Worm (Caenorhabditis elegans): ENCODE results near the gene B0563.10.

The B0563.10 gene

DNA sequence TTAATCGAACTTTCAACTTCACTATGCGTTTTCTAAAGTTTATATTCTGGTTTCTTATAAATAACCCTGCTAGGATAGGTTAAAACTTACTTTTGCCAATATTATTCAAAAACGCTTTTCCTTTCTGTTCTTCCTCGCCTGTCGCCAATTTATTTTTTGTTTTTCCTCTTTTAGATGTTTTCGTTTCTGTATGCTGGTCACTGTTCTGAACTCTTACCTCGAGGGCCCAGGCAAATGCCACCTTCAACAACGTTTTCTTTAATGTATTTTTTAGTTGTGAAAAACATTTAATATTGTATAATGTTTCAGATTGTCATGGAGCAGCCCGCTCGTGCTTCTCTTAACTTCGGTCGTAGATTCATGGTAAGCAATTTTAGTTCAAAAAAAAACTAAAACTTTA lies 15.1 kb upstream of the B0563.10 start, which contains the start of gene Y81B9A.3:
Y81B9A.3 (plus strand) TSS at position 301 of the 400 bp plus-strand sequence.
- TF ChIP-seq pha-4 (tag; optimal IDR thresholded peaks at IDR 0.05) (no peak), atf-7 (tag; optimal IDR thresholded peaks at IDR 0.05) (no peak), bed-1 (GFP tag; IDR thresholded peaks at IDR 0.05) (no peak), hlh-12 (tag; optimal IDR thresholded peaks at IDR 0.05) (no peak), Y53F4B.3 (GFP tag; IDR thresholded peaks at IDR 0.05) (no peak), ceh-91 (GFP tag; IDR thresholded peaks at IDR 0.05) (no peak), Y67H2A.10 (GFP tag; conservative IDR thresholded peaks at IDR 0.05) (no peak), C17E4.6 (GFP tag; IDR thresholded peaks at IDR 0.05) (no peak), mxl-1 (tag; optimal IDR thresholded peaks at IDR 0.05) (no peak), him-1 (tag; optimal IDR thresholded peaks at IDR 0.05) (no peak), mes-4 (tag; optimal IDR thresholded peaks at IDR 0.05) (no peak), fkh-3 (tag; optimal IDR thresholded peaks at IDR 0.05) (no peak), zim-3 (tag; optimal IDR thresholded peaks at IDR 0.05) (no peak), ztf-18 (tag; optimal IDR thresholded peaks at IDR 0.05) (no peak), K12H6.12 (tag; optimal IDR thresholded peaks at IDR 0.05) (no peak), ztf-22 (GFP tag; optimal IDR thresholded peaks at IDR 0.05) (no peak), ccch-3 (GFP tag; optimal IDR thresholded peaks at IDR 0.05) (no peak), F49E8.2 (tag; optimal IDR thresholded peaks at IDR 0.05; ENCODE audit: insufficient read depth) (no peak), snpc-3.4 (tag; optimal IDR thresholded peaks at IDR 0.05) (no peak), egl-44 (GFP tag; IDR thresholded peaks at IDR 0.05) (no peak)

DNA sequence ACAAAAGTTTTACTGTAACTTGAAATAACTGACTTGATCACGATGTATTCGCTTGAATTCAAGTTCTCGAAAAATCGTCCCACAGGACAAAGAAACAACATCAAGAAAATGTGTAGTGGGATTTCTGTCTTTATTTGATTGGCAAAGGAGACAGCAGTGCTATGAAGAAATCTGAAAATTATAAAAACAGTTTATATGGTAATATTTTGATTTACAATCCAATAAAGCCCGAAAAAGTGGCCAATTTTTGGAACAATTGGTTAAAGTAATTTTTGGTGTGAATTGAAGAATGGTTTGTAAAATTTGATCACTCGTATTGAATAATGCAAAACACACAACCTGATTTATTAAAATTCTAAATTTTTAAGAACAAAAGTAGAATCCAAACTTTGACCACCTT lies 13.8 kb upstream of the B0563.10 start, which contains the start of gene Y81B9A.4:
Y81B9A.4 (minus strand) TSS at position 101 of the 400 bp plus-strand sequence.
- no peak for TF ChIP-seq chd-7 (tag; optimal IDR thresholded peaks at IDR 0.05)
- no peak for TF ChIP-seq B0336.3 (GFP tag; IDR thresholded peaks at IDR 0.05)
- TF ChIP-seq cebp-1 (GFP tag; IDR thresholded peaks at IDR 0.05): no peak
- TF ChIP-seq cebp-1 (tag; optimal IDR thresholded peaks at IDR 0.05): no peak
- no peak for TF ChIP-seq sea-2 (GFP tag; IDR thresholded peaks at IDR 0.05)
- no peak for TF ChIP-seq lsy-27 (tag; optimal IDR thresholded peaks at IDR 0.05; ENCODE audit: borderline replicate concordance, insufficient read depth)
- TF ChIP-seq mxl-1 (tag; optimal IDR thresholded peaks at IDR 0.05): no peak
- no peak for TF ChIP-seq Y53F4B.3 (GFP tag; IDR thresholded peaks at IDR 0.05)
- TF ChIP-seq mes-4 (tag; optimal IDR thresholded peaks at IDR 0.05): no peak
- TF ChIP-seq F49E8.2 (tag; optimal IDR thresholded peaks at IDR 0.05; ENCODE audit: insufficient read depth): no peak
- TF ChIP-seq aptf-3 (GFP tag; IDR thresholded peaks at IDR 0.05): no peak
- no peak for TF ChIP-seq F55B11.4 (tag; optimal IDR thresholded peaks at IDR 0.05; ENCODE audit: borderline replicate concordance, insufficient read depth)

- TF ChIP-seq madf-3 (GFP tag; IDR thresholded peaks at IDR 0.05) (no peak), lin-54 (GFP tag; optimal IDR thresholded peaks at IDR 0.05) (no peak), hmg-1.2 (GFP tag; IDR thresholded peaks at IDR 0.05) (no peak), let-526 (GFP tag; IDR thresholded peaks at IDR 0.05) (no peak), fkh-3 (tag; optimal IDR thresholded peaks at IDR 0.05) (no peak), ztf-25 (GFP tag; IDR thresholded peaks at IDR 0.05) (no peak), ceh-27 (GFP tag; optimal IDR thresholded peaks at IDR 0.05) (no peak), snpc-1.1 (tag; optimal IDR thresholded peaks at IDR 0.05; ENCODE audit: insufficient read depth) (no peak), ceh-91 (GFP tag; IDR thresholded peaks at IDR 0.05) (no peak), cebp-2 (GFP tag; IDR thresholded peaks at IDR 0.05) (no peak), nhr-120 (GFP tag; IDR thresholded peaks at IDR 0.05) (no peak)
Observed at ce11 chrX:9174409-9174808, 7.4 kb upstream of the B0563.10 start, which contains the start of gene B0563.8. B0563.8 (minus strand) TSS chrX:9174509.
